Worm (Caenorhabditis elegans): ENCODE measurements around the gene lec-9.

ce11 chrX:17625729-17626128 is 25.4 kb downstream of the lec-9 start:
- TF ChIP-seq flt-1 (GFP tag; IDR thresholded peaks at IDR 0.05) (no peak), med-1 (GFP tag; optimal IDR thresholded peaks at IDR 0.05; ENCODE audit: insufficient read depth) (no peak), cog-1 (tag; optimal IDR thresholded peaks at IDR 0.05) (no peak), ztf-29 (GFP tag; IDR thresholded peaks at IDR 0.05) (no peak)
